Fruit fly (Drosophila melanogaster) whole organism, prepupa: ENCODE results near the gene tmod.

Experiments used
- Blimp-1 ChIP-seq: fragments of 200-800 bp; sonication (Bioruptor generic); optimal IDR thresholded peaks from 3 replicates; lab custom pipeline; 2017; ENCODE audit warnings: missing biosample characterization, missing genetic modification characterization, mild to moderate bottlenecking, moderate library complexity, missing genetic modification reagents
- CG10631 ChIP-seq: fragments of 200-800 bp; sonication (Bioruptor generic); optimal IDR thresholded peaks from 2 replicates; lab custom pipeline; 2016; ENCODE audit warnings: missing biosample characterization, missing genetic modification characterization
- CG11294 ChIP-seq: fragments of 200-800 bp; sonication (Bioruptor generic); IDR thresholded peaks from 2 replicates; pipeline ENCODE4 v1.3.6; 2022; ENCODE audit warnings: missing biosample characterization, missing genetic modification characterization
- CG11902 ChIP-seq: fragments of 200-800 bp; sonication (Bioruptor generic); optimal IDR thresholded peaks from 3 replicates; lab custom pipeline; 2016; ENCODE audit warnings: missing biosample characterization, missing genetic modification characterization
- CG15336 ChIP-seq: fragments of 200-800 bp; sonication (Bioruptor generic); IDR thresholded peaks from 2 replicates; pipeline ENCODE4 v1.3.6; 2022; ENCODE audit warnings: missing biosample characterization, missing genetic modification characterization
- CG1621 ChIP-seq: fragments of 200-800 bp; sonication (Bioruptor generic); optimal IDR thresholded peaks from 3 replicates; lab custom pipeline; 2018; ENCODE audit warnings: missing biosample characterization, mild to moderate bottlenecking, missing genetic modification characterization
- CG16779 ChIP-seq: fragments of 200-800 bp; sonication (Bioruptor generic); optimal IDR thresholded peaks from 3 replicates; lab custom pipeline; 2017; ENCODE audit warnings: missing biosample characterization, mild to moderate bottlenecking, missing genetic modification characterization
- CG3032 ChIP-seq: fragments of 200-800 bp; optimal IDR thresholded peaks from 2 replicates; lab custom pipeline; 2019; ENCODE audit warnings: missing biosample characterization, mild to moderate bottlenecking, missing genetic modification characterization, moderate library complexity
- CG31627 ChIP-seq: fragments of 200-800 bp; sonication (Bioruptor generic); optimal IDR thresholded peaks from 3 replicates; lab custom pipeline; 2016; ENCODE audit warnings: missing biosample characterization, missing genetic modification characterization
- CG32006 ChIP-seq: fragments of 200-800 bp; sonication (Bioruptor generic); optimal IDR thresholded peaks from 3 replicates; lab custom pipeline; 2017; ENCODE audit warnings: missing biosample characterization, mild to moderate bottlenecking, missing genetic modification characterization
- CG34406 ChIP-seq: fragments of 200-800 bp; sonication (Bioruptor generic); optimal IDR thresholded peaks from 3 replicates; lab custom pipeline; 2016; ENCODE audit warnings: missing biosample characterization, missing genetic modification characterization
- CG3919 ChIP-seq: fragments of 200-800 bp; sonication (Bioruptor generic); optimal IDR thresholded peaks from 3 replicates; lab custom pipeline; 2016; ENCODE audit warnings: missing biosample characterization, missing genetic modification characterization
- CG4318 ChIP-seq: fragments of 200-800 bp; sonication (Bioruptor generic); optimal IDR thresholded peaks from 3 replicates; lab custom pipeline; 2017; ENCODE audit warnings: missing biosample characterization, mild to moderate bottlenecking, missing genetic modification characterization
- CG6163 ChIP-seq: fragments of 200-800 bp; sonication (Bioruptor generic); IDR thresholded peaks from 3 replicates; pipeline ENCODE4 v1.3.6; 2022; ENCODE audit warnings: missing biosample characterization, missing genetic modification characterization
- CG6276 ChIP-seq: fragments of 200-800 bp; sonication (Bioruptor generic); optimal IDR thresholded peaks from 2 replicates; lab custom pipeline; 2017; ENCODE audit warnings: missing biosample characterization, mild to moderate bottlenecking, missing genetic modification characterization
- CG6792 ChIP-seq: fragments of 200-800 bp; sonication (Bioruptor generic); optimal IDR thresholded peaks from 3 replicates; lab custom pipeline; 2016; ENCODE audit warnings: missing biosample characterization, missing genetic modification characterization
- CG6808 ChIP-seq: fragments of 200-800 bp; sonication (Bioruptor generic); optimal IDR thresholded peaks from 3 replicates; lab custom pipeline; 2017; ENCODE audit warnings: missing biosample characterization, missing genetic modification characterization, mild to moderate bottlenecking, moderate library complexity, missing genetic modification reagents
- CG6854 ChIP-seq: fragments of 200-800 bp; sonication (Bioruptor generic); optimal IDR thresholded peaks from 2 replicates; lab custom pipeline; 2017; ENCODE audit warnings: missing biosample characterization, mild to moderate bottlenecking, missing genetic modification characterization
- CG7368 ChIP-seq: fragments of 200-800 bp; sonication (Bioruptor generic); optimal IDR thresholded peaks from 3 replicates; lab custom pipeline; 2016; ENCODE audit warnings: missing biosample characterization, missing genetic modification characterization
- CG8319 ChIP-seq: fragments of 200-800 bp; sonication (Bioruptor generic); optimal IDR thresholded peaks from 3 replicates; lab custom pipeline; 2016; ENCODE audit warnings: missing biosample characterization, missing genetic modification characterization
- CG8632 ChIP-seq: fragments of 200-800 bp; sonication (Bioruptor generic); optimal IDR thresholded peaks from 3 replicates; lab custom pipeline; 2016; ENCODE audit warnings: missing biosample characterization, missing genetic modification characterization
- CG9139 ChIP-seq: fragments of 200-800 bp; sonication (Bioruptor generic); optimal IDR thresholded peaks from 3 replicates; lab custom pipeline; 2017; ENCODE audit warnings: missing biosample characterization, mild to moderate bottlenecking, missing genetic modification characterization
- Eip75B ChIP-seq: fragments of 200-800 bp; sonication (Bioruptor generic); optimal IDR thresholded peaks from 3 replicates; lab custom pipeline; 2016; ENCODE audit warnings: missing biosample characterization, missing genetic modification characterization
- Eip78C ChIP-seq: fragments of 200-800 bp; sonication (Bioruptor generic); peaks from one replicate; lab custom pipeline; 2016; ENCODE audit warnings: missing biosample characterization, missing genetic modification characterization
- Eip93F ChIP-seq: fragments of 200-800 bp; sonication (Bioruptor generic); optimal IDR thresholded peaks from 2 replicates; lab custom pipeline; 2016; ENCODE audit warnings: missing biosample characterization, mild to moderate bottlenecking, missing genetic modification characterization
- Ets96B ChIP-seq: fragments of 200-800 bp; optimal IDR thresholded peaks from 2 replicates; lab custom pipeline; 2019; ENCODE audit warnings: missing biosample characterization, mild to moderate bottlenecking, missing genetic modification characterization, moderate library complexity
- Hr38 ChIP-seq: sonication (Bioruptor generic); optimal IDR thresholded peaks from 2 replicates; lab custom pipeline; 2016; ENCODE audit warnings: missing biosample characterization, missing genetic modification characterization
- Hr39 ChIP-seq: fragments of 200-800 bp; sonication (Bioruptor generic); optimal IDR thresholded peaks from 2 replicates; lab custom pipeline; 2016; ENCODE audit warnings: missing biosample characterization, missing genetic modification characterization
- Hr4 ChIP-seq: fragments of 200-800 bp; sonication (Bioruptor generic); optimal IDR thresholded peaks from 3 replicates; lab custom pipeline; 2016; ENCODE audit warnings: missing biosample characterization, missing genetic modification characterization
- Lpt ChIP-seq: fragments of 200-800 bp; sonication (Bioruptor generic); optimal IDR thresholded peaks from 3 replicates; lab custom pipeline; 2016; ENCODE audit warnings: missing biosample characterization, missing genetic modification characterization
- Met ChIP-seq: fragments of 200-800 bp; sonication (Bioruptor generic); optimal IDR thresholded peaks from 3 replicates; lab custom pipeline; 2016; ENCODE audit warnings: missing biosample characterization, missing genetic modification characterization
- OdsH ChIP-seq: fragments of 200-800 bp; sonication (Bioruptor generic); optimal IDR thresholded peaks from 3 replicates; lab custom pipeline; 2016; ENCODE audit warnings: missing biosample characterization, missing genetic modification characterization
- Sox102F ChIP-seq: fragments of 200-800 bp; sonication (Bioruptor generic); optimal IDR thresholded peaks from 2 replicates; lab custom pipeline; 2016; ENCODE audit warnings: missing biosample characterization, mild to moderate bottlenecking, missing genetic modification characterization
- Sox15 ChIP-seq: fragments of 200-800 bp; sonication (Bioruptor generic); optimal IDR thresholded peaks from 3 replicates; lab custom pipeline; 2016; ENCODE audit warnings: missing biosample characterization, missing genetic modification characterization
- achi ChIP-seq: fragments of 200-800 bp; sonication (Bioruptor generic); optimal IDR thresholded peaks from 3 replicates; lab custom pipeline; 2016; ENCODE audit warnings: missing biosample characterization, missing genetic modification characterization
- acj6 ChIP-seq: fragments of 200-800 bp; sonication (Bioruptor generic); optimal IDR thresholded peaks from 3 replicates; lab custom pipeline; 2016; ENCODE audit warnings: missing biosample characterization, missing genetic modification characterization
- dsx ChIP-seq: fragments of 200-800 bp; optimal IDR thresholded peaks from 3 replicates; lab custom pipeline; 2019; ENCODE audit warnings: missing biosample characterization, mild to moderate bottlenecking, missing genetic modification characterization, moderate library complexity; ENCODE audit not compliant: poor library complexity, severe bottlenecking
- eg ChIP-seq: fragments of 200-800 bp; sonication (Bioruptor generic); IDR thresholded peaks from 3 replicates; pipeline ENCODE4 v1.3.6; 2022; ENCODE audit warnings: missing biosample characterization, missing genetic modification characterization
- esn ChIP-seq: fragments of 200-800 bp; sonication (Bioruptor generic); optimal IDR thresholded peaks from 2 replicates; lab custom pipeline; 2016; ENCODE audit warnings: missing biosample characterization, mild to moderate bottlenecking, missing genetic modification characterization, moderate library complexity
- fd85E ChIP-seq: fragments of 200-800 bp; sonication (Bioruptor generic); optimal IDR thresholded peaks from 3 replicates; lab custom pipeline; 2016; ENCODE audit warnings: missing biosample characterization, missing genetic modification characterization
- fkh ChIP-seq: fragments of 200-800 bp; sonication (Bioruptor generic); optimal IDR thresholded peaks from 3 replicates; lab custom pipeline; 2017; ENCODE audit warnings: missing biosample characterization, mild to moderate bottlenecking, missing genetic modification characterization, moderate library complexity
- lz ChIP-seq: fragments of 200-800 bp; sonication (Bioruptor generic); optimal IDR thresholded peaks from 3 replicates; lab custom pipeline; 2016; ENCODE audit warnings: missing biosample characterization, missing genetic modification characterization
- net ChIP-seq: fragments of 200-800 bp; sonication (Bioruptor generic); optimal IDR thresholded peaks from 3 replicates; lab custom pipeline; 2016; ENCODE audit warnings: missing biosample characterization, missing genetic modification characterization
- pdm3 ChIP-seq: fragments of 200-800 bp; sonication (Bioruptor generic); optimal IDR thresholded peaks from 3 replicates; lab custom pipeline; 2016; ENCODE audit warnings: missing biosample characterization, missing genetic modification characterization
- salr ChIP-seq, 2 experiments: fragments of 200-800 bp; sonication (Bioruptor generic); optimal IDR thresholded peaks; 3 replicates each; lab custom pipeline; 2016 to 2018; ENCODE audit warnings: missing biosample characterization in 2 of 2, missing genetic modification characterization in 2 of 2, mild to moderate bottlenecking in 1 of 2
- spab ChIP-seq: fragments of 200-800 bp; sonication (Bioruptor generic); optimal IDR thresholded peaks from 2 replicates; lab custom pipeline; 2017; ENCODE audit warnings: missing biosample characterization, mild to moderate bottlenecking, missing genetic modification characterization, missing genetic modification reagents
- ss ChIP-seq, 2 experiments: fragments of 200-800 bp; sonication (Bioruptor generic); optimal IDR thresholded peaks; 2 replicates in 1 of 2; 3 replicates in 1 of 2; lab custom pipeline; 2017 to 2018; ENCODE audit warnings: mild to moderate bottlenecking in 2 of 2, missing biosample characterization in 2 of 2, missing genetic modification characterization in 2 of 2, moderate library complexity in 1 of 2
- svp ChIP-seq: fragments of 200-800 bp; sonication (Bioruptor generic); peaks from one replicate; lab custom pipeline; 2016; ENCODE audit warnings: missing biosample characterization, missing genetic modification characterization
- topi ChIP-seq: fragments of 200-800 bp; sonication (Bioruptor generic); optimal IDR thresholded peaks from 3 replicates; lab custom pipeline; 2016; ENCODE audit warnings: missing biosample characterization, missing genetic modification characterization
- vri ChIP-seq: fragments of 200-800 bp; sonication (Bioruptor generic); optimal IDR thresholded peaks from 3 replicates; lab custom pipeline; 2016; ENCODE audit warnings: missing biosample characterization, mild to moderate bottlenecking, missing genetic modification characterization

Gene tmod

DNA sequence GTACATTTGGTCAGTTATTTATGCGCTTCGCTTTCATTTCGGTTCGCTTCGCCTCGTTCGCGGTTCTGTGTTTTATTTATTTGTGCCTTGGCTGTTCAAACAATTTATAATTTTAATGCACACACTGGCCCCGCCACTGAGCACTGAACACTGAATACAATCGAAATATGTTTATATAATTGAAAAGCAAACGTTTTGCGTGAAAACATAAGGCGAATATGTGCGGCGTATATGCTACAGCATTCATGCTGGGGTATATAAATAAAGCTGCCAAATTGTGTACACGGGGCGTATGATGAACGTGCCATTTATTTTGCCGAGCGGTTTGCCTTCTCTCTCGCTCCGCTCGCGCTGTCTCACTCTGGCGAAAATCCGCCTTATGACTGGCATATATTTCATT is 4.5 kb downstream of the tmod start:
- TF ChIP-seq acj6: no peak
- peak; percentile 73 for TF ChIP-seq fkh (GFP tag; lab: Kevin White, UChicago)
- TF ChIP-seq, all 60 proteins: peak for 1

DNA sequence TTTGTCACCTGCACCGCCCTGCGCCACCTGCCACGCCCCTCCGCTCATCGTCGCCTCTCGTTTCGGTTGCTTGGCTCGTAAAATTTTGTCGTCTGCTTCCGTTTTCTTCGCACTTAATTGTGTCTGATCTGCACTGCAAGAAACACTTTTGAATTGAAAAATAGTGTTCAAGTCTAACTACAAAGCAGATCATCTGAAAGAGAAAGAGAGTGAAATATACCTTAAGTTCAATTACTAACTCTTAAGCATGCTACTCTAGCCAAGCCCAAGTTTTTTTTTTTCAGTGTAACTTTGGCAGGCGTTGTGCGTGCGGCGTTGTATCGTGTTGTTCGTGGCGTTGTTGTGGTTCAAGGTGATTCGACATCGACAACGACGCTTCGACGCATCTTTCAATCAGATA is 7.8 kb downstream of the tmod start:
- TF ChIP-seq Eip78C: peak; percentile 78
- TF ChIP-seq topi (GFP tag; lab: Kevin White, UChicago): peak; percentile 56
- TF ChIP-seq CG6792: peak; percentile 58
- peak; percentile 68 for TF ChIP-seq CG31627 (GFP tag; lab: Kevin White, UChicago)
- TF ChIP-seq Sox15 (GFP tag; lab: Kevin White, UChicago): peak; percentile 46
- TF ChIP-seq acj6: peak; percentile 47
- TF ChIP-seq CG6854 (GFP tag; lab: Kevin White, UChicago): no peak
- TF ChIP-seq Hr39 (GFP tag; lab: Kevin White, UChicago): peak; percentile 76
- peak; percentile 66 for TF ChIP-seq net (GFP tag; lab: Kevin White, UChicago)
- peak; percentile 9 for TF ChIP-seq CG16779 (tag; lab: Kevin White, UChicago)
- peak; percentile 47 for TF ChIP-seq Met (GFP tag; lab: Kevin White, UChicago)
- TF ChIP-seq CG3919 (GFP tag; lab: Kevin White, UChicago): peak; percentile 74
- TF ChIP-seq fd85E (GFP tag; lab: Kevin White, UChicago): no peak
- TF ChIP-seq CG34406 (GFP tag; lab: Kevin White, UChicago): peak; percentile 40
- TF ChIP-seq Ets96B (tag; lab: Kevin White, UChicago): peak; percentile 42
- peak; percentile 51 for TF ChIP-seq esn (GFP tag; lab: Kevin White, UChicago)
- TF ChIP-seq Sox102F: peak; percentile 33
- peak; percentile 10 for TF ChIP-seq Blimp-1 (GFP tag; lab: Kevin White, UChicago)
- TF ChIP-seq Hr38: no peak
- TF ChIP-seq OdsH: peak; percentile 69
- TF ChIP-seq CG8632 (GFP tag; lab: Kevin White, UChicago): peak; percentile 24
- peak; percentile 71 for TF ChIP-seq pdm3
- TF ChIP-seq CG9139: no peak
- TF ChIP-seq Hr4 (GFP tag; lab: Kevin White, UChicago): peak; percentile 70
- peak; percentile 33 to 55 for TF ChIP-seq salr (GFP tag; optimal IDR thresholded peaks at IDR 0.05; lab: Kevin White, UChicago)
- TF ChIP-seq CG7368 (GFP tag; lab: Kevin White, UChicago): peak; percentile 50
- no peak for TF ChIP-seq CG3032 (tag; lab: Kevin White, UChicago)
- TF ChIP-seq Lpt: peak; percentile 38
- TF ChIP-seq CG6163 (GFP tag; lab: Robert Waterston, UW): peak; percentile 84
- TF ChIP-seq CG11294 (GFP tag; lab: Robert Waterston, UW): peak; percentile 79
- no peak for TF ChIP-seq vri (GFP tag; lab: Kevin White, UChicago)
- peak; percentile 51 for TF ChIP-seq CG1621 (tag; lab: Kevin White, UChicago)
- TF ChIP-seq CG4318 (GFP tag; lab: Kevin White, UChicago): peak; percentile 46
- peak; percentile 81 for TF ChIP-seq CG15336 (GFP tag; lab: Robert Waterston, UW)
- TF ChIP-seq CG11902 (GFP tag; lab: Kevin White, UChicago): peak; percentile 64
- TF ChIP-seq CG32006 (GFP tag; lab: Kevin White, UChicago): peak; percentile 64
- peak; percentile 22 for TF ChIP-seq CG8319
- peak; percentile 51 for TF ChIP-seq fkh (GFP tag; lab: Kevin White, UChicago)
- peak; percentile 86 for TF ChIP-seq eg (GFP tag; lab: Robert Waterston, UW)
- TF ChIP-seq CG10631: peak; percentile 55
- TF ChIP-seq CG6276 (GFP tag; lab: Kevin White, UChicago): peak; percentile 55
- peak; percentile 64 for TF ChIP-seq lz (GFP tag; lab: Kevin White, UChicago)
- peak; percentile 69 for TF ChIP-seq svp (GFP tag; lab: Kevin White, UChicago)
- peak; percentile 37 for TF ChIP-seq spab (GFP tag; lab: Kevin White, UChicago)
- TF ChIP-seq CG6808 (GFP tag; lab: Kevin White, UChicago): peak; percentile 33
- no peak for TF ChIP-seq dsx (GFP tag; lab: Kevin White, UChicago)
- TF ChIP-seq achi (GFP tag; lab: Kevin White, UChicago): peak; percentile 58
- TF ChIP-seq Eip75B (GFP tag; lab: Kevin White, UChicago): peak; percentile 54
- no peak for TF ChIP-seq ss (GFP tag; optimal IDR thresholded peaks at IDR 0.05; lab: Kevin White, UChicago)
- no peak for TF ChIP-seq Eip93F (GFP tag; lab: Kevin White, UChicago)
